Fruit fly (Drosophila melanogaster) whole organism, embryonic: ENCODE data around the gene CG34179.

ENCODE experiments used
- CG13894 ChIP-seq: fragments of 200-800 bp; sonication (Bioruptor generic); optimal IDR thresholded peaks from 3 replicates; lab custom pipeline; 2018; ENCODE audit warnings: missing biosample characterization, mild to moderate bottlenecking, missing genetic modification characterization, moderate library complexity
- CG17328 ChIP-seq: fragments of 200-800 bp; sonication (Bioruptor generic); IDR thresholded peaks from 2 replicates; pipeline ENCODE4 v1.3.6; 2022; ENCODE audit warnings: missing biosample characterization, missing genetic modification characterization
- CG8388 ChIP-seq: fragments of 200-800 bp; sonication (Bioruptor generic); optimal IDR thresholded peaks from 2 replicates; lab custom pipeline; 2019; ENCODE audit warnings: missing biosample characterization, mild to moderate bottlenecking, missing genetic modification characterization, moderate library complexity
- CG8765 ChIP-seq: fragments of 200-800 bp; sonication (Bioruptor generic); IDR thresholded peaks from 2 replicates; pipeline ENCODE4 v1.3.6; 2022; ENCODE audit warnings: missing biosample characterization, missing genetic modification characterization
- E2f2 ChIP-seq: fragments of 200-800 bp; sonication (Bioruptor generic); IDR thresholded peaks from 2 replicates; pipeline ENCODE4 v1.3.6; 2022; ENCODE audit warnings: missing biosample characterization, missing genetic modification characterization
- NC2α ChIP-seq: fragments of 200-800 bp; sonication (Bioruptor generic); optimal IDR thresholded peaks from 2 replicates; lab custom pipeline; 2016; ENCODE audit warnings: missing biosample characterization, missing genetic modification characterization
- chm ChIP-seq: fragments of 200-800 bp; sonication (Bioruptor generic); IDR thresholded peaks from 2 replicates; pipeline ENCODE4 v1.3.6; 2022; ENCODE audit warnings: missing biosample characterization, missing genetic modification characterization
- fu2 ChIP-seq: fragments of 200-800 bp; sonication (Bioruptor generic); optimal IDR thresholded peaks from 2 replicates; lab custom pipeline; 2016; ENCODE audit warnings: missing biosample characterization, missing genetic modification characterization
- shn ChIP-seq: fragments of 200-800 bp; sonication (Bioruptor generic); optimal IDR thresholded peaks from 3 replicates; lab custom pipeline; 2016; ENCODE audit warnings: missing biosample characterization, missing genetic modification characterization
- slp2 ChIP-seq: fragments of 200-800 bp; sonication (Bioruptor generic); optimal IDR thresholded peaks from 2 replicates; lab custom pipeline; 2016; ENCODE audit warnings: missing biosample characterization, missing genetic modification characterization
- sob ChIP-seq: fragments of 200-800 bp; sonication (Bioruptor generic); IDR thresholded peaks from 2 replicates; pipeline ENCODE4 v1.3.6; 2022; ENCODE audit warnings: missing biosample characterization, missing genetic modification characterization
- sqz ChIP-seq: fragments of 200-800 bp; sonication (Bioruptor generic); optimal IDR thresholded peaks from 3 replicates; lab custom pipeline; 2018; ENCODE audit warnings: missing biosample characterization, mild to moderate bottlenecking, missing genetic modification characterization
- tll ChIP-seq, 2 experiments: fragments of 200-800 bp in 1 of 2; fragments of >200 bp in 1 of 2; sonication (Bioruptor generic) in 1 of 2; optimal IDR thresholded peaks; 2 replicates each; lab custom pipeline; 2017 to 2019; ENCODE audit warnings: missing biosample characterization in 2 of 2, missing genetic modification characterization in 2 of 2, mild to moderate bottlenecking in 1 of 2, moderate library complexity in 1 of 2
- wek ChIP-seq: fragments of 200-800 bp; sonication (Bioruptor generic); optimal IDR thresholded peaks from 3 replicates; lab custom pipeline; 2018; ENCODE audit warnings: missing biosample characterization, mild to moderate bottlenecking, missing genetic modification characterization, moderate library complexity
- zen ChIP-seq: fragments of 200-800 bp; sonication (Bioruptor generic); optimal IDR thresholded peaks from 3 replicates; lab custom pipeline; 2018; ENCODE audit warnings: missing biosample characterization, mild to moderate bottlenecking, missing genetic modification characterization, moderate library complexity

The CG34179 gene

DNA sequence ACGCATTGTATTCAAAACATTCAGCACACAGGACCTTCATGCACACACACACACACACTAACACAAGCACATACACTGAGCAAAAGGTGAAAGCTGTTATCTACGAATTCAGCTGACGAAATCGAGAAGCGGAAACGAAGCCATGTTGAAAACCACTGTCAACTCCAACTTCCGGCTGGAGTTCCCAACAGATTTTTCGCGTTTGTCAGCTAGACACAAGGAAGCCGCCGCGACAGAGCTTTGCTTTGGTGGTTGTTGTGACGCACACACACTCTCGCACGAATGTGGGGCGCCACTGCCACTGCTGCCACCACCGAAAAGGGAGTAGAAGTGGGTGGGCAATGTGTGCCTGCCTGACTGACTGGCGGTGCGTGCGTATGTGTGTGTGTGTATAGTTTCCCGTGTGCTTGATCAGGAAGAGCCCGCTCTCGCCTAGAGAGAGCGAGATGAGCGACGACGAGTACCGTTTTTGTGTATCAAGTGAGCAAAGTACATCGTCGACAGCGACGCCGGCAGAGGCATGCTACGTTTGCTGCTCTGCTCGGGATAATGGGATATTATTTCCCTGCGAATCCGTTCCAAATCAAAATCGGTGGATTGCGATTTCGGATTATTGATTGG, 50.8 kb downstream of the CG34179 start (continued):
- TF ChIP-seq CG17328 (GFP tag; lab: Robert Waterston, UW) (peak; percentile 26; the same call in 1 of the 2 replicates), NC2α (GFP tag; lab: Kevin White, UChicago) (no peak), zen (tag; lab: Kevin White, UChicago) (no peak), CG8765 (peak; percentile 28; the same call in 1 of the 2 replicates), tll (GFP tag; optimal IDR thresholded peaks at IDR 0.05; lab: Kevin White, UChicago) (no peak), sqz (GFP tag; lab: Kevin White, UChicago) (peak; percentile 45), CG8388 (GFP tag; lab: Kevin White, UChicago) (peak; percentile 57), CG13894 (tag; lab: Kevin White, UChicago) (peak; percentile 42), chm (peak; percentile 49; the same call in 1 of the 2 replicates), wek (GFP tag; lab: Kevin White, UChicago) (peak; percentile 82), slp2 (peak; percentile 0), shn (peak; percentile 1), E2f2 (GFP tag; lab: Robert Waterston, UW) (peak; percentile 15; the same call in 1 of the 2 replicates), fu2 (GFP tag; lab: Kevin White, UChicago) (no peak), sob (peak; percentile 42; the same call in 1 of the 2 replicates)
- TF ChIP-seq, all 482 proteins: peak for 181
